Worm (Caenorhabditis elegans): Measurements from ENCODE around the gene C43F9.11.

The C43F9.11 gene

DNA sequence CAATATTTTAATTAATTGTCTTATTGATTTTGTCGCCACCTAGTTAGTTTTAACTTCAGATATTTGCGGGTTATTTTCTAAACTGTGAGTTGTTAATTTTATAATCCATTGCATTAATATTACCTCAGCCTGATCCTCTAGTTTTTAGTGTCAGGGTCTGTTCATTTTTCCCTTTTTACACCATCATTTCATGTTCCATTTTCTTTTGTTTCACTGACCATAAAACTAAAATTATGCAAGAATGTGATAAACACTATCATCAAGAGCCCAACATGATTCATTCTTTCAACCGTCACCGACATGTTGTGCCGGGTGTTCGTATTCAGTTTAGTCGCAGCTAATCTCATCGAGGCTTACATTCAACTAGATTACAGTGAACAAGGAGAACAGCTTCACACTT, 42.4 kb downstream of the C43F9.11 start, which contains the start of gene F56C4.2:
Gene F56C4.2, plus strand, starts transcription at position 301 of the 400 bp plus-strand sequence.
- TF ChIP-seq nhr-90 (tag; optimal IDR thresholded peaks at IDR 0.05; ENCODE audit: poor library complexity) (no peak), fos-1 (tag; optimal IDR thresholded peaks at IDR 0.05) (no peak), sox-4 (tag; optimal IDR thresholded peaks at IDR 0.05) (no peak), ama-1 (optimal IDR thresholded peaks at IDR 0.05) (no peak)

Data from whole organism, L1 larva.